Worm (Caenorhabditis elegans) whole organism, mixed stage, embryonic: ENCODE results near the gene fbxa-76.

ENCODE experiments used
- bed-3 ChIP-seq: fragments of 200-800 bp; sonication (Bioruptor generic); optimal IDR thresholded peaks from 3 replicates; lab custom pipeline; 2018; ENCODE audit warnings: mild to moderate bottlenecking, missing genetic modification characterization, moderate library complexity, missing compliant biosample characterization
- ceh-43 ChIP-seq: fragments of 200-800 bp; sonication (Bioruptor generic); optimal IDR thresholded peaks from 2 replicates; lab custom pipeline; 2018; ENCODE audit warnings: mild to moderate bottlenecking, missing genetic modification characterization, moderate library complexity, missing compliant biosample characterization
- cnd-1 ChIP-seq: fragments of 200-800 bp; sonication (Bioruptor generic); optimal IDR thresholded peaks from 2 replicates; lab custom pipeline; 2018; ENCODE audit warnings: mild to moderate bottlenecking, missing genetic modification characterization, missing compliant biosample characterization
- flh-1 ChIP-seq: fragments of 200-800 bp; sonication (Bioruptor generic); optimal IDR thresholded peaks from 2 replicates; lab custom pipeline; 2018; ENCODE audit warnings: mild to moderate bottlenecking, missing genetic modification characterization, moderate library complexity, missing compliant biosample characterization
- lsy-2 ChIP-seq: fragments of 150-350 bp; optimal IDR thresholded peaks from 2 replicates; lab custom pipeline; 2014; ENCODE audit warnings: missing biosample characterization, missing genetic modification characterization
- nhr-12 ChIP-seq: fragments of 150-350 bp; optimal IDR thresholded peaks from 2 replicates; lab custom pipeline; 2014; ENCODE audit warnings: missing biosample characterization, missing genetic modification characterization
- nhr-76 ChIP-seq: sonication (generic microtip); optimal IDR thresholded peaks from 2 replicates; lab custom pipeline; 2017; ENCODE audit warnings: missing biosample characterization, missing genetic modification characterization
- unc-62 ChIP-seq: fragments of 150-350 bp; optimal IDR thresholded peaks from 2 replicates; lab custom pipeline; 2014; ENCODE audit warnings: missing biosample characterization, missing genetic modification reagents, missing genetic modification characterization
- zip-8 ChIP-seq: fragments of 150-350 bp; optimal IDR thresholded peaks from 2 replicates; lab custom pipeline; 2014; ENCODE audit warnings: missing biosample characterization, missing genetic modification characterization

DNA sequence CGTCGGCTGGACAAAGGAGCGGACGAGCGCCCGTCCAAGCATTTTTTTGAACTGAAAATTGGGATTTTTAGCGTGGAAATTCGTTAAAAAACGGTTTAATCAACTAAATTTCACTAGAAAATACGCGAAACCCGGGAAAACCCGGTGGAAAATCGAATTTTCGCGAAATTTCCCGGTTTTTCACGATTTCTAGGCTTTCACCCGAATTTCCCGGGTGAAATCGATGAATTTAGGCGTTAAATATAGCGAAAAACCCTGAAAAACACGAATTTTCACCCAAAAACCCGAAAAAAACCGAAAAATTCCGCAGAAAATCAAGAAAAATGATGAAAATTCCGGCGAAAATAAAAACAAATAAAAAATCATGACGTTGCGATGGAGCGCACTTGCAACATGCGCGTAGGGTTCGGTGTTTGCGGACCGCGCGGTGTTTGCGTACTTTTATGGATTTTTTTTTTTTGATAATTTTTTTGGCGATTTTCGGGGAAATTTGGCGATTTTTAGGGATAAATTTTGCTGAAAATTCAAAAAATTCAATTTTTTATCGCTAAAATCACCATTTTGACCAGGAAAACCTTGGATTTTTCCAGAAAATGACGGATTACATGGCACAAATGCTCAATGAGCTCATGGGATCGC lies 46.9 kb downstream of the fbxa-76 start, which contains the start of the genes mrpl-45 and Y119D3B.12:
- TF ChIP-seq bed-3 (GFP tag; lab: Kevin White, UChicago) (no peak), cnd-1 (tag; lab: Kevin White, UChicago) (no peak), lsy-2 (tag; lab: Kevin White, UChicago) (peak; percentile 83), nhr-76 (tag; lab: Kevin White, UChicago) (no peak), nhr-12 (tag; lab: Kevin White, UChicago) (no peak), ceh-43 (GFP tag; lab: Kevin White, UChicago) (no peak), zip-8 (tag; lab: Kevin White, UChicago) (no peak), unc-62 (GFP tag; lab: Kevin White, UChicago) (no peak), flh-1 (no peak)
